Worm (Caenorhabditis elegans): ENCODE measurements around the gene ceh-93.

ceh-93 gene

DNA sequence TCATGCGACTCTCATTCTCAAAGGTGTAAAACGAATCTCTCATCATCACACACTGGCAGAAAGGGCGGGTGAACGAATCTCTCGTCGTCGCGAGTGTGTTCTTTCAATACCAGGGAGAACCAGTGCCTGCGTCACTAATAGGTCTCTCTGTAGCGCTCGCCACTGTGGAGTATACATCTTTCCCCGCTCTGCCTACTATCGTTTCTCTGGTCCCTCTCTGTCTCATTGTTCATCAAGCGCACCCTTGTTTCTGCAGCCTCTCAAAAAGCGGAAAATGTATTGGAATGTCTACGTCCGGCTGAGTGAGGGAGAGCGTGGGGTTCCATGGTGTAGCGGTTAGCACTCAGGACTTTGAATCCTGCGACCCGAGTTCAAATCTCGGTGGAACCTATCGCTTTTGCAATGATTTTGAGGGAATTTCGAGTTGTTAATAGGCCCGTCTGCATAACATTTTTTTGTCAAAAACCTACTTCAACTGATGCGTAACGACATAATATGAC is 21.5 kb upstream of the ceh-93 start:
- TF ChIP-seq flt-1 (GFP tag; IDR thresholded peaks at IDR 0.05) (peak; percentile 96), ref-1 (GFP tag; conservative IDR thresholded peaks at IDR 0.05) (peak; percentile 86), cog-1 (tag; optimal IDR thresholded peaks at IDR 0.05) (peak; percentile 94), ztf-23 (GFP tag; IDR thresholded peaks at IDR 0.05) (peak; percentile 95), T22C8.4 (GFP tag; IDR thresholded peaks at IDR 0.05) (peak; percentile 82), med-1 (GFP tag; optimal IDR thresholded peaks at IDR 0.05; ENCODE audit: insufficient read depth) (peak; percentile 80), tab-1 (GFP tag; IDR thresholded peaks at IDR 0.05) (peak; percentile 86), ztf-29 (GFP tag; IDR thresholded peaks at IDR 0.05) (peak; percentile 89), klf-2 (GFP tag; conservative IDR thresholded peaks at IDR 0.05) (peak; percentile 94)

DNA sequence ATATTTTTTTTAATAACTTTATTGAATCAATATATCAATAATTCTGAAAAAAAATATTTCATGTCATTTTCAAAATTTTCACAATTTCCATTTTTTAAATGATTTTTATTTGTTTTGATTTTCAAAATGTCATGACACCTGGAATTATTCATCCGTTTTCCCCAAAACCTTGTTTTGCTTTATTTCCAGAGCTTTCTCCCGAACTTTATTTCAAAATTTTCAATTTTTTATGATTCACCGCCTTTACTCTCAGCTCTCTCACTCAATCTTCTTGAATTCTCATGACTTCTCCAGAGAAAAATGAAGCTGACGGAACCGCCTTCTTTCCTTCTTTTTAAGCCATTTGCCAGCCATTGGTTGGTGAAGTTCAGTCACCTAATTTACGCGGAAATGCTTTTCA is 16.0 kb upstream of the ceh-93 start, which contains the start of gene R04A9.1:
R04A9.1 (plus strand) TSS at position 301 of the 400 bp plus-strand sequence.
- TF ChIP-seq klf-2 (GFP tag; conservative IDR thresholded peaks at IDR 0.05): no peak
- TF ChIP-seq ztf-29 (GFP tag; IDR thresholded peaks at IDR 0.05): no peak
- TF ChIP-seq ztf-23 (GFP tag; IDR thresholded peaks at IDR 0.05): no peak
- no peak for TF ChIP-seq med-1 (GFP tag; optimal IDR thresholded peaks at IDR 0.05; ENCODE audit: insufficient read depth)
- no peak for TF ChIP-seq T22C8.4 (GFP tag; IDR thresholded peaks at IDR 0.05)
- no peak for TF ChIP-seq tab-1 (GFP tag; IDR thresholded peaks at IDR 0.05)
- no peak for TF ChIP-seq flt-1 (GFP tag; IDR thresholded peaks at IDR 0.05)
- no peak for TF ChIP-seq cog-1 (tag; optimal IDR thresholded peaks at IDR 0.05)

DNA sequence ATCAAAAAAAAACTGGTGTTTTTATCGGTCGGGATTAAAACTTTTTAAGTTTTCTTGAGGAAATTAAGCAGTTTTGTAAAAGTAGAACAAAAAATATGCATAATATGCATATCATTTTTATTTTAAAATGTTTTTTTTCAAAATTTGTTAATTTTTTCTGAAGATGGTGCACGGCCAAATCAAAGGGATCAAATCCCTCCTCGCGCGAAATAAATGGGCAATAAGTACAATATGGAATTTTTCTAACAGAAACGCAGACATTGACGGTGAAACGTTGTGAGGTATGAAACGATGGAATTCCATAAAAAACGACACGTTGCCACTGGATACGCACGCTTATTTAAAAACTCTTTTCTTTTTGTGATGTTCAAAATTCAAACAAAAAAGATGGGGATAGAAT is 14.4 kb upstream of the ceh-93 start:
- TF ChIP-seq ztf-23 (GFP tag; IDR thresholded peaks at IDR 0.05) (no peak), ref-1 (GFP tag; conservative IDR thresholded peaks at IDR 0.05) (no peak), ztf-29 (GFP tag; IDR thresholded peaks at IDR 0.05) (no peak)

DNA sequence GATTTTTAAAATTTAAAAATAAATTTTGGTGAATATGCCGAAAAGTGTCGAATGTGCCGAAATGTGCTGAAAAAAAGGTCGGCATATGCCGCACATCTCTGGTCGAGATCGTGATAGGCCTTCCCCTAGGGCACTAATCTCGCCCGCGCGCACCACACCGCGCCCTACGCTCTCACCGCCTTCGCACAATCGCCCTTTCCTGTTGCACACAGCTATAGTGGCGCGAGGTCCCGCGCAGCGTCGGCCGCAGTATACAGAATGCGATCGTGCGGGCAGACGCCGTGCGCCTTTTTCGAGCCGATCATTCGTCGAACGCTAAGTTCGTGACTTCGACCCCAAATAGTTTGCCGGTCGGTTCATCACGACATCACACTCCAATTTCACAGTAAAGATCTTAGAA is 10.9 kb upstream of the ceh-93 start:
- TF ChIP-seq ztf-29 (GFP tag; IDR thresholded peaks at IDR 0.05) (no peak), T22C8.4 (GFP tag; IDR thresholded peaks at IDR 0.05) (no peak), ztf-23 (GFP tag; IDR thresholded peaks at IDR 0.05) (no peak), klf-2 (GFP tag; conservative IDR thresholded peaks at IDR 0.05) (no peak), ref-1 (GFP tag; conservative IDR thresholded peaks at IDR 0.05) (no peak), flt-1 (GFP tag; IDR thresholded peaks at IDR 0.05) (no peak), cog-1 (tag; optimal IDR thresholded peaks at IDR 0.05) (no peak), med-1 (GFP tag; optimal IDR thresholded peaks at IDR 0.05; ENCODE audit: insufficient read depth) (no peak), tab-1 (GFP tag; IDR thresholded peaks at IDR 0.05) (no peak)

DNA sequence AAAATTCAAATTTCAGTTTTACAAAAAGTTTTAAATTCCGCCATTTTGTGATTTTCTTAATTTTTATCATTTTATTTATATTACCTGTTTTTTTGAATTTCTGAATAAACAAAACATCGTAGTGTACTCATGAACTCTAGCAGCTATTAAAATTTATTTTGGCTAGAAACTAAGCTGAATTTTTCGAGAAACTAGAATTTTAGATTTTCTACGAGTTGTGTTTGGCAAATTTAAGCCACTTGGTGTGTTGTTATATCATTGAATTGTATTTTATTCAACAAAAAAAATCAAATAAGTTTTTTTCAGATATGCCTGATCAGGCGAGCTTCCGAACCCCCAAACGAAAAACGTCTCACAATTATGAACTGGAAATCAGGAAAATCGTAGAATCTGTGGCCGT is 8.7 kb upstream of the ceh-93 start, which contains the start of gene R04A9.6:
R04A9.6 (plus strand) TSS at position 301 of the 400 bp plus-strand sequence.
- TF ChIP-seq T22C8.4 (GFP tag; IDR thresholded peaks at IDR 0.05) (no peak), ztf-23 (GFP tag; IDR thresholded peaks at IDR 0.05) (no peak), ztf-29 (GFP tag; IDR thresholded peaks at IDR 0.05) (no peak), cog-1 (tag; optimal IDR thresholded peaks at IDR 0.05) (no peak), klf-2 (GFP tag; conservative IDR thresholded peaks at IDR 0.05) (no peak), flt-1 (GFP tag; IDR thresholded peaks at IDR 0.05) (no peak), tab-1 (GFP tag; IDR thresholded peaks at IDR 0.05) (no peak), med-1 (GFP tag; optimal IDR thresholded peaks at IDR 0.05; ENCODE audit: insufficient read depth) (no peak)

DNA sequence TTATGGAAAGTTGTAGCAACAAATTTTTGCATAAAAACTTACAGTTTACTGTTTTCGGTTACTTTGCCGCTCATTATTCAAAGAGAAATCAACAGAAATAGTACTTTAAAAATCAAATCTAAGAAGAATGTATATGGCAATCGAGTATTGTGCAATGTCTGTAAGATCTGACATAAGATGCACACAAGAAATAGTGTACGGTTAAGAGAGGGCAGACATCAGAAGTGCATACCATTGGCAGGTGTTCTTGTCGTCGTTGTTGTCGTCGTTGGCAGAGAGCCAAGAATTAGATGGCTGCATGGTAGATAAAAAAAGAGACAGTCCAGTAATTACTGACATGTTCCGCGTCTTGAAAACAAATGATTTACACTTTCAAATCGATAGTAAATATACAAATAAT is 6.1 kb upstream of the ceh-93 start, which contains the start of gene R04A9.7:
R04A9.7 (minus strand) TSS at position 184 of the 400 bp plus-strand sequence.
- TF ChIP-seq T22C8.4 (GFP tag; IDR thresholded peaks at IDR 0.05) (no peak), klf-2 (GFP tag; conservative IDR thresholded peaks at IDR 0.05) (no peak), cog-1 (tag; optimal IDR thresholded peaks at IDR 0.05) (no peak), ztf-23 (GFP tag; IDR thresholded peaks at IDR 0.05) (no peak), ref-1 (GFP tag; conservative IDR thresholded peaks at IDR 0.05) (no peak), med-1 (GFP tag; optimal IDR thresholded peaks at IDR 0.05; ENCODE audit: insufficient read depth) (no peak), flt-1 (GFP tag; IDR thresholded peaks at IDR 0.05) (no peak)

DNA sequence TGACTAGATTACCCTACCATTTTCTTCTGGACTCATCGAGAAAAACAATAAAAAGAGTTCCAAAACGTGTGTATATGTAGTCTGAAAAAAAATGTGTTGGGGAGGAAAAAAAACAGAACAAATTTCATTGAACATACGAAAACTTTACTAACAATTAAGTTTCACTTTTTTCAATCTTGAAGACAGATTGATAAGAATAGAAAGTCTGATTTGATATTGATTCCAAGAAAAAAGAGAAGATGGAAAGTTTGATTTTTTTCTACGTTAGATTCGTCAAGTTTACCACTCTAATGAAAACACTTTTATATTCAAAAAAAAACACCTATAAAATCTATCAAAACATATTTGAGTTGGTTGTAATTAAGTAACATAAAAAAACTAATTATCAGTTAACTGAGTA is 1.9 kb upstream of the ceh-93 start, which contains the start of gene R04A9.9:
R04A9.9 (minus strand) TSS at position 101 of the 400 bp plus-strand sequence.
- TF ChIP-seq T22C8.4 (GFP tag; IDR thresholded peaks at IDR 0.05) (no peak), ztf-29 (GFP tag; IDR thresholded peaks at IDR 0.05) (no peak), klf-2 (GFP tag; conservative IDR thresholded peaks at IDR 0.05) (no peak), ztf-23 (GFP tag; IDR thresholded peaks at IDR 0.05) (no peak), cog-1 (tag; optimal IDR thresholded peaks at IDR 0.05) (no peak), med-1 (GFP tag; optimal IDR thresholded peaks at IDR 0.05; ENCODE audit: insufficient read depth) (no peak), ref-1 (GFP tag; conservative IDR thresholded peaks at IDR 0.05) (no peak), tab-1 (GFP tag; IDR thresholded peaks at IDR 0.05) (no peak), flt-1 (GFP tag; IDR thresholded peaks at IDR 0.05) (no peak)

DNA sequence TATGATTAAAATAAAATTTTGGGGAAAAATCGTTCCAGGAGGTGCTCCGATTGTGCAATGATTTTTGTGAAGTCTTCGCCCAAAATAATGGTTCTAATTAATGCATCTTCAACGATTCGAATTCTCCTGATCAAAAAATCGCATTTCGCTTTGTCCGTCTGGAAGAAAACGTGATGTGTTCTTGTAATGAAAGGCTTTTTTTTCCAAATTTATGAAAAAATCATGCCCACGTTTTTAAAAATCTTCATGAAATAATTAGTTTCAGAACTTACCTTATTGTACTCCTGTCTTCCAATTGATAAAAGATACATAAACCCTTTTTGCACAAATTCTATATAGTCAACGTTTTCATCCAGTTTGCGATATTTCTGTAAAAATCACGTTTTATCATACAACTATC is 969 bp upstream of the ceh-93 start:
- TF ChIP-seq flt-1 (GFP tag; IDR thresholded peaks at IDR 0.05) (no peak), ref-1 (GFP tag; conservative IDR thresholded peaks at IDR 0.05) (no peak), klf-2 (GFP tag; conservative IDR thresholded peaks at IDR 0.05) (no peak), T22C8.4 (GFP tag; IDR thresholded peaks at IDR 0.05) (no peak), cog-1 (tag; optimal IDR thresholded peaks at IDR 0.05) (no peak), ztf-29 (GFP tag; IDR thresholded peaks at IDR 0.05) (no peak), med-1 (GFP tag; optimal IDR thresholded peaks at IDR 0.05; ENCODE audit: insufficient read depth) (no peak), ztf-23 (GFP tag; IDR thresholded peaks at IDR 0.05) (no peak), tab-1 (GFP tag; IDR thresholded peaks at IDR 0.05) (no peak)

DNA sequence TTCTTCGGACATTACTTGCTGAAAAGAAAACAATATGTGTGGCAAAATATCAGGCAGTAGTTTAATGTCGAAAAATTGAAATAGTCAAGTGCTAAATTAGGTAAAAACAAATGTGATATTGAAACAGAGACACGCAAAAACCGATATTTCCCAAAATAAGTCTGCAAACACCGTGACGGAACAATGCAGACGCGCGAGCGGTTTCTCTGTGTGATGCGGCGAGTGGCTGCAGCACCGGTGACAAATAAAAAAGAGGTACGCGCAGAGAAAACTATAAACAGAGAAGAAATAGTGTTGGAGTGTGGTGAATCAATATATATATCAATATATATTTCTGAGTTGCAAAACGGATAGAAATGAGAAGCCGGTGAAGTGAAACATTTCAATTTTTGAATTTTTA is 5.9 kb downstream of the ceh-93 start, which contains the start of gene ife-2:
ife-2 (minus strand) TSS at position 18 of the 400 bp plus-strand sequence.
- TF ChIP-seq cog-1 (tag; optimal IDR thresholded peaks at IDR 0.05): peak; percentile 44
- TF ChIP-seq ztf-29 (GFP tag; IDR thresholded peaks at IDR 0.05): no peak

DNA sequence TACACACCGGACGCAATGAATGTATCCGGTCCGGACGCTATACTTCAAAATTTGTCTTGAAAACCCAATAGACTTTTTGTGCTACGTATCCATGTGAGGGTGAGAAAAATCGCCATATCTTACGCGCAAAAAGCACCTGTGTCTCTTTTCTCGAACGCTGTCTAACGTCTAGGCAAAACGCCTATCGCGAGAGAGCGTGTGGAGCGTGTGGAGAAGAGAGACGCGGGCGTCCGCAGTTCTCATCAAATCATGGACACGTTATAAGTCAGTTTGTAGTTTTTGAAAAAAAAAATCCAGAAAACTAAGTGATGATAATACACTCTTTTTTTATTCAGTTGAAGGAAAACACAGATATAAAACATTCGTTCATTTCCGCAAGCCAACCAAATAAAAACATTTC is 7.6 kb downstream of the ceh-93 start:
- no peak for TF ChIP-seq med-1 (GFP tag; optimal IDR thresholded peaks at IDR 0.05; ENCODE audit: insufficient read depth)
- TF ChIP-seq flt-1 (GFP tag; IDR thresholded peaks at IDR 0.05): no peak
- TF ChIP-seq ref-1 (GFP tag; conservative IDR thresholded peaks at IDR 0.05): no peak
- no peak for TF ChIP-seq tab-1 (GFP tag; IDR thresholded peaks at IDR 0.05)
- no peak for TF ChIP-seq T22C8.4 (GFP tag; IDR thresholded peaks at IDR 0.05)
- no peak for TF ChIP-seq klf-2 (GFP tag; conservative IDR thresholded peaks at IDR 0.05)
- TF ChIP-seq cog-1 (tag; optimal IDR thresholded peaks at IDR 0.05): no peak
- no peak for TF ChIP-seq ztf-29 (GFP tag; IDR thresholded peaks at IDR 0.05)
- no peak for TF ChIP-seq ztf-23 (GFP tag; IDR thresholded peaks at IDR 0.05)
